Fruit fly (Drosophila melanogaster) whole organism: ENCODE results near the gene Cbs.
A peak's percentile ranks its signal among the peaks of the same experiment; 100 is the strongest.

Experiments used
- CG8478 ChIP-seq: fragments of >200 bp; optimal IDR thresholded peaks from 2 replicates; lab custom pipeline; 2018; ENCODE audit warnings: inconsistent platforms
- Dll ChIP-seq: fragments of >200 bp; optimal IDR thresholded peaks from 2 replicates; lab custom pipeline; 2017
- EcR ChIP-seq, 2 experiments: fragments of >200 bp; optimal IDR thresholded peaks; 2 replicates each; lab custom pipeline; 2017; ENCODE audit warnings: missing biosample characterization in 2 of 2, missing genetic modification characterization in 2 of 2, missing genetic modification reagents in 2 of 2
- pan ChIP-seq: fragments of >200 bp; optimal IDR thresholded peaks from 2 replicates; lab custom pipeline; 2017
- psq ChIP-seq: fragments of >200 bp; optimal IDR thresholded peaks from 2 replicates; lab custom pipeline; 2017
- usp ChIP-seq: fragments of >200 bp; optimal IDR thresholded peaks from 2 replicates; lab custom pipeline; 2017; ENCODE audit warnings: missing biosample characterization, missing genetic modification characterization, mixed read lengths

Cbs gene

DNA sequence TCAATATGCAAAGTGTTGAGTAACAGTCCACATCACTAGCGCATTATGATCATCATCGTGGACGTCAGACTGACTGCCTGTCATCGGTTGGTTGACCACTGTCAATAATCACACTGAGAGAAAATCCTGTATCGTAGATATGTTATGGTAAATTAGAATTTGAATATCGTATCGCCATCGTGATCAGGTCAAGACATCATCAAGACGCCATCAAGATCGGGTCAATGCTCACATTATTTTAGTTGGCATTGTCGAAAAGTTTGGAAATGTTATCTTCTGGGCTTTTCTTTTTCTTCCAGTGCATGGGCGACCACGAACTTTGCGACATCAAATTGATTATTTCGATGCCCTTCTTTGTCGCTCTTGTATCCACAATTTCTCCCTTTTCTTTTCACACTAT, 14.1 kb downstream of the Cbs start:
- no peak for TF ChIP-seq pan
- TF ChIP-seq psq = no peak
- no peak for TF ChIP-seq Dll
- no peak for TF ChIP-seq usp (GFP tag; lab: Kevin White, UChicago)
- no peak for TF ChIP-seq EcR (GFP tag; optimal IDR thresholded peaks at IDR 0.05; lab: Kevin White, UChicago)
- TF ChIP-seq CG8478 (lab: Kevin White, UChicago) = no peak

DNA sequence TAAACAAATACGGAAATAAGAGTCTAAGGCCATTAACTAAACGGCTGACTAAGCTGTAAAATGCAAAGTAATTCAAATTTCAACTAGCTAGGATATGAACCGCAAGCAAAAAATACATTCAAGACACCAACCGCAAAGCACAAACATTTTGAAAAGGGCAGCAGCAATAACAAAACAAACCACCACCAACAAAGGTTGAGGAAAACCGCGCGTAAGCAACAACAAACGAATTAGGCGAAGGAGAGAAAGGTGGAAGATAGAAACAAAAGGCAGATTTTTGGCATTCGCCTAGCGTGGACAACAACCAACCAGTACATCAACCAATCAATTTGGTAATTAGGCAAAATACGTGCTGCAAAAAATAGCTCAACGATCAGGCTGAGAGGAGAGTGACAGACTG, 15.6 kb downstream of the Cbs start:
- TF ChIP-seq Dll (no peak), CG8478 (lab: Kevin White, UChicago) (peak; percentile 29)

DNA sequence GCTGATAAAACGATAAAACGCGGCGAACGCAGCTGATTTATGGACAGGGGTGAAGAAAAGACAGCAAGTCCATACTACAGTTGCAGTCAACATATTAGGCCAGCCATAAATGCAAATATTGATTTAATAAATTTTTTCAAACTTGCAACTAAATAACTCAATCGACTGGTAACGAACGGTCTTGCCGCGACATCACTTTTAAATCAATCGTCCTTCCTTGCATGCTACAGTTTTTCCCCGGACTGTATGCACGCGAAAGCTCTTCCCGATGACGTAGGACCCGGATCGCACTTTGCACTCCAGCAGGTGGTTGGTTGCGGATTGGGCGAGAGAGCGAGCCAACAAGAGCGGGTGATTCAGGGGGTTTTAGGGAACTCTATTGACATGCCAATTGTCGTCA, 20.0 kb downstream of the Cbs start:
- TF ChIP-seq EcR (GFP tag; optimal IDR thresholded peaks at IDR 0.05; lab: Kevin White, UChicago) (no peak), pan (no peak), CG8478 (lab: Kevin White, UChicago) (no peak), usp (GFP tag; lab: Kevin White, UChicago) (no peak), Dll (no peak), psq (no peak)

DNA sequence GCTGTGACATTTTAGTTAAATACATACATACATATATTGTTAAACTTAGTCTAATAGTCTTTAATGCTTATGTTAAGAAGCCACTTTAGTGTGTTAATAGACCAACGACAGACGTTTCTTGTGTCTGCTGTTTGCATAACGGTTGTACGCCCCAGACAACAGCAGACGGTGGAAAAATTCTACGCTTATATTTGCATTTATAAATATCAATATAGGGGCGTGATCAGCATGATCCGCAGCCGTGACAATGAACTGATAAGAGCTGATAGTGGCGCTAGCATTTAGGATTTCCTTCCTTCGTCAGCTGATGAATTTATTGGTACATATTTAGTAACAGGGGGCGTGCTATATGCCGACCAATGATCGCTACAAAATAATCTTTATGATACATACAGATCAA, 20.8 kb downstream of the Cbs start:
- no peak for TF ChIP-seq usp (GFP tag; lab: Kevin White, UChicago)
- no peak for TF ChIP-seq pan
- no peak for TF ChIP-seq Dll
- TF ChIP-seq EcR (GFP tag; optimal IDR thresholded peaks at IDR 0.05; lab: Kevin White, UChicago) = no peak
- TF ChIP-seq psq = no peak
- TF ChIP-seq CG8478 (lab: Kevin White, UChicago) = no peak

DNA sequence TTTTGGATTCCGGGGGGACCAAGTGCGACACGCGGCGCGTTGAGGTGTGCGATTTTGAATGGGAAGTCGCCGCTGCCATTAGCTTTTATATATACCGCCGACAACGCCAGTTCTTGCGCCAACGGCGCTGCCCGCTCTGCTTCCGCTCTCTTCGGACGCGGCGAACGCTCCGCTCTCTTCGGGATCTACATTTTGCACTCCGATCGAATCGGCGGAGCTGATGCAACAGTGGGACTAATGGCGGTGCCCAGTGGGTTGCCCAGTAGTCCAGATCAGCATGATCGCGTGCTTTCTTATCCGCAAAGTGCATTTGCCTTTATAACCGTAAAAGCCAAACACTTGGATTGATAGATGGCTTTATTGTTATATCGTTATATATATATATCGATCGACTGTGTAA, 22.5 kb downstream of the Cbs start, which contains the start of gene CG32512:
TSS of gene CG32512 (minus strand) at position 67 of the 400 bp plus-strand sequence.
- no peak for TF ChIP-seq usp (GFP tag; lab: Kevin White, UChicago)

DNA sequence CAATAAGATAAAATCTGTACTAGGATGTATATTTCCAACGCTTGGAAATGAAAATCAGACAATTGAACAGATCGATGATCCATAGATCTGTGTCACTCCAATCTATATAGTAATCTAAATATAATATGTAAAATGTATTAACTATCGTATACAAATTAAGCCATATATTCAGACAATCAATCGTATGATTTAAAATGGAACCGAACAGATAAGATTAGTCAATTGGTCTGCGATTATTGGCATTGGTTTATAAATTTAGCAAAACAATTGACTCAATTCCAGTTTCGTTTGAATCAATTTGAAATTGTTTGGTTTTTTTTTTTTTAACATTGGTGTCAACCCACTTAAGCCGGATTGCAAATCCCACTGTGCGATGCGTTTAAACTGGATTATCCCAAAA, 23.0 kb downstream of the Cbs start:
- TF ChIP-seq pan (no peak), psq (no peak), EcR (GFP tag; optimal IDR thresholded peaks at IDR 0.05; lab: Kevin White, UChicago) (no peak), Dll (no peak)

DNA sequence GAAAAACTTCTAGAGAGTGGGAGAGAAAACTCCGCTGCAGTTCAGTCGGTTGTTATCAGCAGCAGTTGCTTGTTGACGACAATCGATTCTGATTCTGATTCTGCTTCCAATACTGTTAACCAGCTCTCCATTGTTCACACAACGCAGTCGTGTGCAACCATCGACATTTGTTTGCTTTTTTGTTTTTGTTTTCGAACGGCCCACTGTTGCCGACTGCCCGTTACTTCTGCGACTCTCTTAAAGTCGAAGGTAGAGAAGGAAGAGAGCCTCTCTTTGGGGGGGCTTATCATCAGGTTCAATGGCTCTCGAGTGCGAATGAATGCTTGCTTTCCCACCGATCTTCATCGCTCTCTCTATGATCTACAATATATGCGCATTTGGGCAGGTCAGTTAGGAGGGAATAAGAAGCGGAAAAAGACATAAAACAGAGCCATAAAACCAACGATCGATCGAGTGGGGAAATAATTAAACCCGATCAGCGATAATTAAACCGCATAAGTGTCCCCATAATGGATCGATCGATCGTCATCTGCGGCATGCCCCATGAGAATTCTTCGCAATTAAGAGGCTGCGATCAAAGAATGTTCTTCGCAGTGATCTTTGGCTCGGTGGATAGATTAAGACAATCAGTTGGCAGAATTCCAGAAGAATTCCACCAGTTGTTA, 26.9 kb downstream of the Cbs start:
- no peak for TF ChIP-seq CG8478 (lab: Kevin White, UChicago)
- no peak for TF ChIP-seq usp (GFP tag; lab: Kevin White, UChicago)
- TF ChIP-seq psq = no peak
- TF ChIP-seq EcR (GFP tag; optimal IDR thresholded peaks at IDR 0.05; lab: Kevin White, UChicago) = peak; percentile 35 to 73

DNA sequence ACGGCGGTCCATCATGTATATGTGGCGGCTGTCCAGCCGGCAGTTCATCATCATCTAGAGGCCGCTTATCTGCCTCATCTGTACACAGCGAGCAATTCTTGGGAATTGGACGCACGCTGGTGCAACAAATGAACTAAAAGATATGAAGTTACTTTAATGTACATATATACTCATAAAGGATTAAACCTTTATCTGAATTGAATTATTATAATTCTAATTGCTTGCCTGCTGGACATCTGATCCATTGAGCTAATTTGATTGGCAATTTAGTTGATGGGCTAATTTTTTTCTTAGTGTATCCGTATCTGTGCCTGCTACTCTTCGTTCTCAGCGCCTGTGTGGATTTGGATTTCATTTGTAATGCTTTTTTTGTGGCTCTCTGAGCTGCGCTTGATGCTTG, 28.0 kb downstream of the Cbs start:
- TF ChIP-seq Dll = no peak
- peak in 1 of 2 experiments; percentile 13 for TF ChIP-seq EcR (GFP tag; optimal IDR thresholded peaks at IDR 0.05; lab: Kevin White, UChicago)

DNA sequence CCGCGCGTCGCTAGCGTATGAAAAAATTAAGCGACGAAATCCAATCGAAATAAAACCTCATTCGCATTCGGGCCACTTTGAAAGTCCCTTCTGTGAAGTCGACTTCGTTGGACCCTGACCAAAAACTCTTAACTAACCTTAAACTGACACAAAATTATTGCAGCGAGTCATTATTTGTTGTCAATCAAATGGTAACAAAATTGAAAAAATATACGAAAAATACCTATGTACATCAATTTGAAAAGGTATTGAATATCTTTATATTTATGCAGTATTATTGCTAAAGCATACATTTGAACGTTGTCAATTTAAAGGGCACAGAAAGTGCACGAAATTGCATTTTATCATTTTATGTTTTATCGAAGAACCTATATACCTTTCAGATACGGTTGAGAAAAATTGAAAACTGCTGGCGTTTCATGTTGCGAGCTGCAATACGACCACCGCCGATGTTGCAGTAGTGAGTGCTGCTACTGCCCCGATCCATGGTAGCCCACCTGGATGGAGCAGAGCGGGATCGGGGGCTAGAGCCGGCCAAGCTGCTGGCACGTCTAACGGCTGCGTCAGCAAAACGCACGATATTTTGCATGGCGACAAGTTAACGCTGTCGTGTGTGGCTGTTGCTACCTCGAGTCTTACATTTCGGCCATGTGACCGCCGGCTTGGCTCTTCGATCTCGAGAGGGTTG, 28.8 kb downstream of the Cbs start:
- TF ChIP-seq pan (no peak), Dll (no peak), psq (no peak), CG8478 (lab: Kevin White, UChicago) (no peak), EcR (GFP tag; optimal IDR thresholded peaks at IDR 0.05; lab: Kevin White, UChicago) (no peak), usp (GFP tag; lab: Kevin White, UChicago) (no peak)

DNA sequence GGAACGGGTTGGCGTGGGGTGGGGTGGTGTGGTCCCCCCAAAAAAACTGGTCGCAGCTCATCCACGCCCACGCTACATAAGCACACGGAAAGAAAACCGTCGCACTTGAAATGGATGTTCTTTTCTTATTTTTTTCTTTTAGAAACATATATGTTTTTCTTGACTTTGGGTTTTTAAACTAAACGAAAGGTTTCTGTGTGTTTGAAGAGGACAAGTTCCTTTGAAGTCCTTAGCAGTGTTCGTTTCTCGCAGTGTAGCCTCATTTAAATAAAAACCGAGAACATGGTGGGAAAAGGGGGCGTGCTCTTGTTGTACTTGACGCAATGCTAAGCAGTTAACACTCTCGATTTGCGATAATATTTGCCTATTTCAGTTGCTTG, 29.4 kb downstream of the Cbs start:
- no peak for TF ChIP-seq Dll
- TF ChIP-seq pan = no peak
- no peak for TF ChIP-seq EcR (GFP tag; optimal IDR thresholded peaks at IDR 0.05; lab: Kevin White, UChicago)
- TF ChIP-seq CG8478 (lab: Kevin White, UChicago) = no peak

DNA sequence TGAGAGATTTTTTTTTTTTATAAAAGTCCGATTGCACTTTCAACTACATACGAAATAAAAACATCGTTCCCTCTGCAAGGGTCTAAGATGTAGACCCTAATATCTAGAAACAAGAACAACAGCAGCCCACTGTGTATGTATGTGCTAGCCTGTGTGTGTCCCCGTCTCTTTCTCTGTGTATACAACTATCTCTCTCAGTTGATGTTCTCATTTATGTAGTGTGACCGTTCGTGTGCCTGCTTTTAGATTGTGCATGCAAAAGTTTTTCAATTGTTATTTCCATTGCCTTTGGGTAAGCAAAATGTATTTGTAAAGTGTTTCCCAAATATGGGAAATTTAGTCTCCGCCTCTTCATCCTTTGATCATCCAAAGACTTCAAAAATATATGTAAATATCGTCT, 35.4 kb downstream of the Cbs start:
- TF ChIP-seq EcR (GFP tag; optimal IDR thresholded peaks at IDR 0.05; lab: Kevin White, UChicago) = no peak
- TF ChIP-seq Dll = no peak
- TF ChIP-seq usp (GFP tag; lab: Kevin White, UChicago) = no peak
- TF ChIP-seq CG8478 (lab: Kevin White, UChicago) = no peak
- no peak for TF ChIP-seq pan
- no peak for TF ChIP-seq psq

DNA sequence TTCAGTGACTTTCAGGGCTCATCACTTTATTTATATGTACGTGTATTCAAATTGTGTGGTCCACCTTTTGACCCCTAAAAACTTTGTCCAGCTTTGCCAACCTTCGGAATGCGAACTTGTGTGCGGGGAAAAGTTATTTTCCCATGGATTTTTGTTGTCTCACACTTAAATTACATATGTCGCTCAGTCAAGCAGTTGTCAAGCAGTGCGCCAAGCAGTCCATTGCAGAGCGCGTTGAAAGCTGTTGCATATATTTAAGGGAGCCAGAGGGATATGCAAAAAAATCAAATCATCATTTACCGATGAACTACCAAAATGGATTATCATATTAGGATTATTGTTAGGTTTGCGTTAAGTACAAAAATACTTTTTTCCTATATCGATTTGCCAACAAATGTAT, 38.3 kb downstream of the Cbs start:
- TF ChIP-seq Dll (no peak), CG8478 (lab: Kevin White, UChicago) (no peak), psq (no peak), EcR (GFP tag; optimal IDR thresholded peaks at IDR 0.05; lab: Kevin White, UChicago) (no peak), pan (no peak), usp (GFP tag; lab: Kevin White, UChicago) (no peak)

DNA sequence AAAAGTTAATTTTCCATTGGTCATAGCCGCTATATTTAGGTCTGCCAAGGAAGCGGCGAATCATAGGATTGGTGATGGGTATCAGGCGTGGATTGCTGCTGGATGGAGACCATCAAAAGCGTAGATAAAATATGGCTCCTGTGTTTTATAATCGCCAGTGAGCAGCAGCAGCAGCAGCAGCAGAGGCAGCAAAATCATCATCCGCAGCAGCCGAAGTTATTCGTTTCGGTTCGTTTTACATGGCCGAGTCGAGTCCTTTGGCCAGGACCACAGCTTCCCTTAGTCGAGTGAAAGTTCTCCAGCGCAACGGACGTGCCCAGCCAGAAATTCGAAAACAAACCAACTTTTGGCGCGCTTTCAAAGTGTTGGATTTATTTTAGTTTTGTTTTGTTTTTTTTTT, 48.6 kb downstream of the Cbs start, which contains the start of gene stg1:
TSS of gene stg1 (plus strand) at position 301 of the 400 bp plus-strand sequence.
- TF ChIP-seq CG8478 (lab: Kevin White, UChicago) (no peak), psq (no peak), pan (no peak), EcR (GFP tag; optimal IDR thresholded peaks at IDR 0.05; lab: Kevin White, UChicago) (no peak), Dll (no peak), usp (GFP tag; lab: Kevin White, UChicago) (no peak)
